Worm (Caenorhabditis elegans) whole organism, L4 larva: ENCODE data around the gene lipl-2.

Source experiments
- F10B5.3 ChIP-seq: sonication (generic microtip); optimal IDR thresholded peaks from 2 replicates; lab custom pipeline; 2016; ENCODE audit warnings: mild to moderate bottlenecking, missing genetic modification characterization, missing compliant biosample characterization
- F37D6.2 ChIP-seq: sonication (generic microtip); optimal IDR thresholded peaks from 2 replicates; lab custom pipeline; 2016; ENCODE audit warnings: mild to moderate bottlenecking, missing genetic modification characterization, missing compliant biosample characterization
- Y48G9A.11 ChIP-seq: fragments of 200-800 bp; sonication (Bioruptor generic); IDR thresholded peaks from 2 replicates; pipeline ENCODE4 v1.3.6; 2022; ENCODE audit warnings: missing genetic modification reagents, missing genetic modification characterization, missing compliant biosample characterization
- ZK546.5 ChIP-seq, 2 experiments: sonication (generic microtip); optimal IDR thresholded peaks; 2 replicates each; lab custom pipeline; 2017; ENCODE audit warnings: missing biosample characterization in 2 of 2, missing genetic modification characterization in 2 of 2
- aly-2 ChIP-seq: sonication (generic microtip); optimal IDR thresholded peaks from 2 replicates; lab custom pipeline; 2018; ENCODE audit warnings: missing biosample characterization, missing genetic modification characterization
- arid-1 ChIP-seq: fragments of 200-800 bp; sonication (Bioruptor generic); conservative IDR thresholded peaks from 2 replicates; pipeline ENCODE4 v1.3.6; 2022; ENCODE audit warnings: missing genetic modification reagents, missing genetic modification characterization, missing compliant biosample characterization
- ceh-32 ChIP-seq: sonication (generic microtip); optimal IDR thresholded peaks from 2 replicates; lab custom pipeline; 2016; ENCODE audit warnings: mild to moderate bottlenecking, missing genetic modification characterization, missing compliant biosample characterization; ENCODE audit not compliant: poor library complexity
- ces-1 ChIP-seq: fragments of 150-350 bp; sonication (generic microtip); optimal IDR thresholded peaks from 4 replicates; lab custom pipeline; 2014; ENCODE audit warnings: missing biosample characterization, missing genetic modification reagents, missing genetic modification characterization
- ctbp-1 ChIP-seq: fragments of 200-800 bp; sonication (Bioruptor generic); IDR thresholded peaks from 2 replicates; pipeline ENCODE4 v1.3.6; 2022; ENCODE audit warnings: missing genetic modification reagents, missing genetic modification characterization, missing compliant biosample characterization
- daf-12 ChIP-seq: fragments of 150-350 bp; optimal IDR thresholded peaks from 2 replicates; lab custom pipeline; 2014; ENCODE audit warnings: missing biosample characterization, missing genetic modification reagents, missing genetic modification characterization
- daf-16 ChIP-seq, 3 experiments: sonication (generic microtip); optimal IDR thresholded peaks; 2 replicates each; lab custom pipeline; 2016 to 2017; ENCODE audit warnings: missing genetic modification characterization in 3 of 3, missing genetic modification reagents in 3 of 3, mild to moderate bottlenecking in 2 of 3, missing compliant biosample characterization in 2 of 3, missing biosample characterization in 1 of 3, moderate library complexity in 1 of 3
- daf-19 ChIP-seq: fragments of 200-800 bp; sonication (Bioruptor generic); conservative IDR thresholded peaks from 2 replicates; pipeline ENCODE4 v1.3.6; 2022; ENCODE audit warnings: missing genetic modification characterization, missing compliant biosample characterization
- daf-8 ChIP-seq: fragments of 200-800 bp; sonication (Bioruptor generic); IDR thresholded peaks from 2 replicates; pipeline ENCODE4 v1.3.6; 2022; ENCODE audit warnings: missing genetic modification characterization, missing compliant biosample characterization
- dmd-8 ChIP-seq: fragments of 200-800 bp; sonication (Bioruptor generic); IDR thresholded peaks from 2 replicates; pipeline ENCODE4 v1.3.6; 2022; ENCODE audit warnings: missing genetic modification characterization, missing compliant biosample characterization
- dmd-9 ChIP-seq: fragments of 200-800 bp; sonication (Bioruptor generic); IDR thresholded peaks from 2 replicates; pipeline ENCODE4 v1.3.6; 2022; ENCODE audit warnings: missing genetic modification reagents, missing genetic modification characterization, missing compliant biosample characterization
- dpl-1 ChIP-seq: fragments of 150-350 bp; optimal IDR thresholded peaks from 2 replicates; lab custom pipeline; 2014; ENCODE audit warnings: missing biosample characterization, missing genetic modification reagents, missing genetic modification characterization
- egl-43 ChIP-seq: fragments of 200-800 bp; sonication (Bioruptor generic); IDR thresholded peaks from 2 replicates; pipeline ENCODE4 v1.3.6; 2022; ENCODE audit warnings: missing genetic modification reagents, missing genetic modification characterization, missing compliant biosample characterization
- fos-1 ChIP-seq: fragments of 150-350 bp; optimal IDR thresholded peaks from 2 replicates; lab custom pipeline; 2014; ENCODE audit warnings: missing biosample characterization, missing genetic modification characterization
- gei-8 ChIP-seq: fragments of 200-800 bp; sonication (Bioruptor generic); optimal IDR thresholded peaks from 2 replicates; lab custom pipeline; 2018; ENCODE audit warnings: mild to moderate bottlenecking, missing genetic modification characterization, missing compliant biosample characterization
- hif-1 ChIP-seq, 2 experiments: sonication (generic microtip); optimal IDR thresholded peaks; 2 replicates each; lab custom pipeline; 2016 to 2017; ENCODE audit warnings: missing compliant biosample characterization in 2 of 2, missing genetic modification characterization in 2 of 2, missing genetic modification reagents in 2 of 2, missing genotype in 2 of 2, mild to moderate bottlenecking in 1 of 2
- hlh-11 ChIP-seq: fragments of 200-800 bp; sonication (Bioruptor generic); optimal IDR thresholded peaks from 2 replicates; lab custom pipeline; 2018; ENCODE audit warnings: mild to moderate bottlenecking, missing genetic modification characterization, missing compliant biosample characterization
- hlh-30 ChIP-seq: sonication (generic microtip); optimal IDR thresholded peaks from 2 replicates; lab custom pipeline; 2017; ENCODE audit warnings: antibody characterized with exemption, mild to moderate bottlenecking, missing genetic modification characterization, missing compliant biosample characterization; ENCODE audit not compliant: insufficient read depth
- lin-13 ChIP-seq: fragments of 150-350 bp; optimal IDR thresholded peaks from 2 replicates; lab custom pipeline; 2014; ENCODE audit warnings: missing biosample characterization, missing genetic modification reagents, missing genetic modification characterization
- lin-15B ChIP-seq: fragments of 150-350 bp; sonication (generic microtip); optimal IDR thresholded peaks from 3 replicates; lab custom pipeline; 2014; ENCODE audit warnings: missing biosample characterization, missing genetic modification characterization
- lin-29 ChIP-seq: fragments of 200-800 bp; sonication (Bioruptor generic); IDR thresholded peaks from 2 replicates; pipeline ENCODE4 v1.3.6; 2022; ENCODE audit warnings: missing genetic modification reagents, missing genetic modification characterization, missing compliant biosample characterization
- lsy-2 ChIP-seq, 2 experiments: fragments of 150-350 bp in 1 of 2; sonication (generic microtip) in 1 of 2; optimal IDR thresholded peaks; 2 replicates each; lab custom pipeline; 2014 to 2017; ENCODE audit warnings: missing biosample characterization in 2 of 2, missing genetic modification characterization in 2 of 2
- madf-9 ChIP-seq: fragments of 200-800 bp; sonication (Bioruptor generic); conservative IDR thresholded peaks from 2 replicates; pipeline ENCODE4 v1.3.6; 2022; ENCODE audit warnings: missing genetic modification reagents, missing genetic modification characterization, missing compliant biosample characterization
- nhr-10 ChIP-seq: fragments of 150-350 bp; optimal IDR thresholded peaks from 2 replicates; lab custom pipeline; 2014; ENCODE audit warnings: missing biosample characterization, missing genetic modification characterization
- nhr-111 ChIP-seq: fragments of 200-800 bp; sonication (Bioruptor generic); optimal IDR thresholded peaks from 2 replicates; lab custom pipeline; 2018; ENCODE audit warnings: mild to moderate bottlenecking, missing genetic modification characterization, missing compliant biosample characterization
- nhr-237 ChIP-seq: sonication (generic microtip); optimal IDR thresholded peaks from 2 replicates; lab custom pipeline; 2017; ENCODE audit warnings: missing biosample characterization, missing genetic modification characterization
- nhr-28 ChIP-seq: fragments of 150-350 bp; optimal IDR thresholded peaks from 2 replicates; lab custom pipeline; 2014; ENCODE audit warnings: missing biosample characterization, missing genetic modification characterization
- nhr-6 ChIP-seq: fragments of 150-350 bp; optimal IDR thresholded peaks from 2 replicates; lab custom pipeline; 2014; ENCODE audit warnings: missing biosample characterization, missing genetic modification characterization
- pha-4 ChIP-seq, 2 experiments: fragments of 150-350 bp in 1 of 2; fragments of 200-800 bp in 1 of 2; sonication (Bioruptor generic) in 1 of 2; IDR thresholded peaks in 1 of 2; optimal IDR thresholded peaks in 1 of 2; 2 replicates each; pipeline versions ENCODE4 v1.3.6 to Lab custom; 2014 to 2022; ENCODE audit warnings: missing genetic modification characterization in 2 of 2, missing genetic modification reagents in 2 of 2, missing biosample characterization in 1 of 2, missing compliant biosample characterization in 1 of 2
- php-3 ChIP-seq: fragments of 200-800 bp; sonication (Bioruptor generic); IDR thresholded peaks from 2 replicates; pipeline ENCODE4 v1.3.6; 2022; ENCODE audit warnings: missing genetic modification reagents, missing genetic modification characterization, missing compliant biosample characterization
- pqm-1 ChIP-seq: sonication (generic microtip); optimal IDR thresholded peaks from 2 replicates; lab custom pipeline; 2017; ENCODE audit warnings: missing biosample characterization, missing genetic modification characterization
- sdz-12 ChIP-seq: fragments of 200-800 bp; sonication (Bioruptor generic); optimal IDR thresholded peaks from 2 replicates; lab custom pipeline; 2018; ENCODE audit warnings: mild to moderate bottlenecking, missing genetic modification characterization, missing compliant biosample characterization
- set-16 ChIP-seq: fragments of 200-800 bp; sonication (Bioruptor generic); IDR thresholded peaks from 2 replicates; pipeline ENCODE4 v1.3.6; 2022; ENCODE audit warnings: missing genetic modification reagents, missing genetic modification characterization, missing compliant biosample characterization
- skn-1 ChIP-seq: fragments of 150-350 bp; optimal IDR thresholded peaks from 2 replicates; lab custom pipeline; 2014; ENCODE audit warnings: missing biosample characterization, missing genetic modification characterization
- snpc-1.2 ChIP-seq: fragments of 200-800 bp; sonication (Bioruptor generic); IDR thresholded peaks from 2 replicates; pipeline ENCODE4 v1.3.6; 2022; ENCODE audit warnings: missing genetic modification reagents, missing genetic modification characterization, missing compliant biosample characterization
- snpc-4 ChIP-seq: fragments of 150-350 bp; optimal IDR thresholded peaks from 2 replicates; lab custom pipeline; 2014; ENCODE audit warnings: missing biosample characterization, missing genetic modification characterization
- spr-1 ChIP-seq: sonication (generic microtip); optimal IDR thresholded peaks from 2 replicates; lab custom pipeline; 2016; ENCODE audit warnings: mild to moderate bottlenecking, missing genetic modification characterization, missing compliant biosample characterization
- spr-3 ChIP-seq: fragments of 200-800 bp; sonication (Bioruptor generic); optimal IDR thresholded peaks from 2 replicates; lab custom pipeline; 2018; ENCODE audit warnings: mild to moderate bottlenecking, missing genetic modification characterization, missing compliant biosample characterization
- unc-130 ChIP-seq: sonication (generic microtip); optimal IDR thresholded peaks from 2 replicates; lab custom pipeline; 2016; ENCODE audit warnings: missing genetic modification reagents, missing genetic modification characterization, missing compliant biosample characterization
- zfp-2 ChIP-seq: sonication (generic microtip); optimal IDR thresholded peaks from 2 replicates; lab custom pipeline; 2016; ENCODE audit warnings: mild to moderate bottlenecking, missing genetic modification characterization, missing compliant biosample characterization
- ztf-11 ChIP-seq: fragments of 150-350 bp; optimal IDR thresholded peaks from 2 replicates; lab custom pipeline; 2014; ENCODE audit warnings: missing biosample characterization, missing genetic modification characterization
- ztf-7 ChIP-seq: fragments of 150-350 bp; optimal IDR thresholded peaks from 2 replicates; lab custom pipeline; 2014; ENCODE audit warnings: missing biosample characterization, missing genetic modification characterization

Gene lipl-2

DNA sequence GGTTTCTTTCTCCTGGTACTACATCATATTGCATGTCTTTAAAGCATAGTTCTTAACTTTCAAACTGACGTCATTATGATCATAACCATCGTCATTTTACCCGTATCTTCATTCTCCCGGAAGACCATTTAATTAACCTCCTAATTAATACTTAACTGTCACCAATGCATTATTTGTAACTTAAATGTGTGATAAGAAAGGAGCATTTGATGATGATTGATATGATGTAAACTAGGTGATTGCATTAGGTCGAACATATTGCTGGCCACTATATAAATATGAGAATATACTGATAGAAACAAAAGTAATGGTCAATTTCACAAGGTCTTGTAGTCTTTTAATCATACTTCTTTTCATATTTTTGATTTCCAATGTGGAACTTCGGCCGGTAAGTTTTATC is 35.1 kb upstream of the lipl-2 start, which contains the start of gene hrg-3:
hrg-3 (plus strand) TSS at position 227 of the 400 bp plus-strand sequence.
- TF ChIP-seq nhr-10, result no peak
- TF ChIP-seq php-3, result peak; percentile 66
- peak; percentile 31 for TF ChIP-seq pqm-1 (tag; lab: Kevin White, UChicago)
- TF ChIP-seq ces-1 (GFP tag; lab: Kevin White, UChicago), result no peak
- TF ChIP-seq F37D6.2 (tag; lab: Kevin White, UChicago), result no peak
- TF ChIP-seq dpl-1 (GFP tag; lab: Kevin White, UChicago), result no peak
- TF ChIP-seq ztf-7, result peak; percentile 92
- TF ChIP-seq zfp-2 (tag; lab: Kevin White, UChicago), result no peak

- TF ChIP-seq set-16 (no peak), nhr-111 (no peak), ZK546.5 (tag; optimal IDR thresholded peaks at IDR 0.05; lab: Kevin White, UChicago) (no peak), lin-15B (no peak), egl-43 (no peak), lin-13 (GFP tag; lab: Kevin White, UChicago) (no peak), ztf-11 (tag; lab: Kevin White, UChicago) (no peak), F10B5.3 (tag; lab: Kevin White, UChicago) (no peak), nhr-237 (tag; lab: Kevin White, UChicago) (no peak)
Measured at ce11 chrV:9757884-9758283, 33.5 kb upstream of the lipl-2 start, which contains the start of gene F58E6.11. Gene F58E6.11 (minus strand): TSS chrV:9757984.

DNA sequence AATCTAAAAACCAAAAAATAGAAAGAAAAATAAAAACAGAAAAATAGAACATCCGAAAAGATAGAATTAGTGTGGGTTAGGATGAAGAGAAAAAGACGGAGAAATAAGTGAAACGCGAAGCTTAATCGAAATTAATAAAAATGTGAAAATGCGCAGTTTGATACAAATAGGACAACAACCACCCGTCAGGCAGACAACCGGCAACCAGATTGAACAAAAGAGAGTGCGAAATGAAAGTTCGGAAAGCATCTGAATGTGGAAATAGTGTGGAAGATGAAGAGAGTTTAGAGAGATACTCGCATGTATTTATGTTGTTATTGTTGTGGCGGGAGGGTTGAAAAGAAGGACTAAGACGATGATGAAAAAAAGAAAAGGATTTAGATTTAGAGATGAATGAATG is 32.9 kb upstream of the lipl-2 start:
- TF ChIP-seq daf-8 (no peak), dmd-8 (no peak), sdz-12 (no peak), fos-1 (no peak), nhr-28 (tag; lab: Kevin White, UChicago) (no peak), hlh-11 (tag; lab: Kevin White, UChicago) (no peak), hlh-30 (no peak), ctbp-1 (GFP tag; lab: Robert Waterston, UW) (no peak), lin-15B (no peak), snpc-1.2 (GFP tag; lab: Robert Waterston, UW) (no peak), snpc-4 (tag; lab: Kevin White, UChicago) (no peak), pha-4 (GFP tag; IDR thresholded peaks at IDR 0.05; lab: Robert Waterston, UW) (no peak), pha-4 (tag; optimal IDR thresholded peaks at IDR 0.05; lab: Kevin White, UChicago) (no peak), ceh-32 (tag; lab: Kevin White, UChicago) (no peak), lsy-2 (tag; optimal IDR thresholded peaks at IDR 0.05; lab: Kevin White, UChicago) (no peak), pqm-1 (tag; lab: Kevin White, UChicago) (no peak)

DNA sequence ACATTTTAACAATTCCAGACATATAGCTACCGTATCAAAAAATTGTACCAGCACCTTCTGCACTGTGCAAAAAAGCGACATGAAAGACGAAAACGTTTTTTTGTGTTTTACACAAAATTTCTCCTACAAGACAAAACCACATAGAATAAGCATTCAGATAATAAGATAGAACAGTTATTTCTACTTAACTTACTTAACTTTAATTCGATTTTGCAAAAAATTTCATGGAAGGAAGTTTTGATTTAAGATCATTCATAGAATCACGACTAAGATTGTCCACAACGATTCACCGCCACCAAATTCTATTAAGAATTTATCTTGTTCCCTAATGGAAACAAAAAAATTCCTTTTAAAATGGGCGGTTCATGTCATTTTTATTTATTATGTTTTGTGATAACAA is 27.6 kb upstream of the lipl-2 start:
- TF ChIP-seq spr-1 (tag; lab: Kevin White, UChicago), result no peak
- TF ChIP-seq unc-130 (GFP tag; lab: Kevin White, UChicago), result no peak
- no peak for TF ChIP-seq madf-9 (GFP tag; lab: Robert Waterston, UW)
- no peak for TF ChIP-seq daf-16 (GFP tag; optimal IDR thresholded peaks at IDR 0.05; lab: Kevin White, UChicago)
- no peak for TF ChIP-seq daf-16 (tag; optimal IDR thresholded peaks at IDR 0.05; lab: Kevin White, UChicago)
- no peak for TF ChIP-seq skn-1
- TF ChIP-seq spr-3 (GFP tag; lab: Kevin White, UChicago), result no peak
- TF ChIP-seq zfp-2 (tag; lab: Kevin White, UChicago), result no peak
- no peak for TF ChIP-seq lin-29 (GFP tag; lab: Robert Waterston, UW)
- TF ChIP-seq daf-19 (GFP tag; lab: Robert Waterston, UW), result no peak
- no peak for TF ChIP-seq dmd-9 (GFP tag; lab: Robert Waterston, UW)
- no peak for TF ChIP-seq nhr-28 (tag; lab: Kevin White, UChicago)
- TF ChIP-seq arid-1, result no peak
- no peak for TF ChIP-seq daf-12 (tag; lab: Kevin White, UChicago)
- TF ChIP-seq pha-4 (GFP tag; IDR thresholded peaks at IDR 0.05; lab: Robert Waterston, UW), result no peak
- no peak for TF ChIP-seq pha-4 (tag; optimal IDR thresholded peaks at IDR 0.05; lab: Kevin White, UChicago)
- TF ChIP-seq aly-2 (tag; lab: Kevin White, UChicago), result no peak
- TF ChIP-seq Y48G9A.11, result no peak
- TF ChIP-seq nhr-6, result no peak
- TF ChIP-seq hif-1 (tag; optimal IDR thresholded peaks at IDR 0.05; lab: Kevin White, UChicago), result no peak
- no peak for TF ChIP-seq gei-8
- TF ChIP-seq, all 104 proteins: peak for 0
